Fruit fly (Drosophila melanogaster): ENCODE measurements around the gene Ncoa6.

DNA sequence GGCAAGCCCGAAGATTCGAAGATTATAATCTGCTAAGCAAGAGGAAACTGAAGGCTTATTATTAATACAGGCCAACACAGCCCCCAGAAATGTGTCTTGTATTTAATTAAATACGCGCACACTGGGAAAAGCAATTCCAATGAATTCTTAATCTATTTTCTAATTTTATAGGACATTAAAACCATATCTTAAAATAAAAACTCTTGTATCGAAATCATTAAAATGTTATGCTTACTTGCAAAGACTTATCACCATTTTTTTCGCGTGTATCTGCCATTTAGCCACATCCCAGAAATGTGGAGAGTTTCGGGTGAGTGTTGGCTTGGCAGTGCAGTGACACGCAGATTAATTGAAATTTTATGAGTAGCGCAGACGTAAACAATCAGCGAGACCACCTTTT is 41.5 kb upstream of the Ncoa6 start:
- TF ChIP-seq psq (GFP tag; optimal IDR thresholded peaks at IDR 0.05) = no peak
- TF ChIP-seq pan (optimal IDR thresholded peaks at IDR 0.05) = no peak
- TF ChIP-seq Dif (GFP tag; optimal IDR thresholded peaks at IDR 0.05; ENCODE audit: partially characterized antibody) = no peak
- no peak for TF ChIP-seq Hr83 (GFP tag; optimal IDR thresholded peaks at IDR 0.05; ENCODE audit: poor library complexity, severe bottlenecking)
- no peak for TF ChIP-seq OdsH (GFP tag; optimal IDR thresholded peaks at IDR 0.05)
